Worm (Caenorhabditis elegans): Measurements from ENCODE around the gene R08A2.5.
"Not testable (repeated sequence)": the region's sequence is repeated elsewhere in the genome, so short reads cannot be mapped to it uniquely, and the experiment has no call there.

Gene R08A2.5

ce11 chrV:14750357-14750756 lies 37.9 kb downstream of the R08A2.5 start, which contains the start of gene nspa-10:
TSS of gene nspa-10 (minus strand) at chrV:14750457.
- TF ChIP-seq nhr-76 (tag; optimal IDR thresholded peaks at IDR 0.05); ztf-4 (tag; optimal IDR thresholded peaks at IDR 0.05); nhr-43 (tag; optimal IDR thresholded peaks at IDR 0.05; ENCODE audit: poor library complexity, severe bottlenecking): not testable (repeated sequence)

ce11 chrV:14762563-14762962 lies 50.1 kb downstream of the R08A2.5 start:
- TF ChIP-seq ztf-4 (tag; optimal IDR thresholded peaks at IDR 0.05): no peak
- no peak for TF ChIP-seq nhr-12 (tag; optimal IDR thresholded peaks at IDR 0.05)
- TF ChIP-seq egl-27 (tag; optimal IDR thresholded peaks at IDR 0.05): no peak
- no peak for TF ChIP-seq unc-62 (GFP tag; optimal IDR thresholded peaks at IDR 0.05)
- no peak for TF ChIP-seq nhr-23 (tag; optimal IDR thresholded peaks at IDR 0.05)

- TF ChIP-seq ceh-9 (tag; optimal IDR thresholded peaks at IDR 0.05) (no peak), sea-2 (GFP tag; optimal IDR thresholded peaks at IDR 0.05) (no peak), elt-3 (tag; optimal IDR thresholded peaks at IDR 0.05) (no peak), ceh-16 (tag; optimal IDR thresholded peaks at IDR 0.05) (no peak), skn-1 (tag; optimal IDR thresholded peaks at IDR 0.05) (no peak), aly-2 (tag; optimal IDR thresholded peaks at IDR 0.05) (no peak), pqm-1 (tag; optimal IDR thresholded peaks at IDR 0.05) (no peak), mdl-1 (tag; optimal IDR thresholded peaks at IDR 0.05) (no peak), nfya-1 (tag; optimal IDR thresholded peaks at IDR 0.05; ENCODE audit: insufficient read depth) (no peak), ztf-11 (tag; optimal IDR thresholded peaks at IDR 0.05) (no peak), elt-2 (tag; optimal IDR thresholded peaks at IDR 0.05) (no peak), nhr-77 (tag; optimal IDR thresholded peaks at IDR 0.05) (no peak), ama-1 (optimal IDR thresholded peaks at IDR 0.05) (no peak), daf-12 (tag; optimal IDR thresholded peaks at IDR 0.05) (no peak), fos-1 (tag; optimal IDR thresholded peaks at IDR 0.05) (no peak), nhr-43 (tag; optimal IDR thresholded peaks at IDR 0.05; ENCODE audit: poor library complexity, severe bottlenecking) (no peak), ceh-82 (tag; optimal IDR thresholded peaks at IDR 0.05) (no peak), fkh-10 (GFP tag; optimal IDR thresholded peaks at IDR 0.05) (no peak), ZK546.5 (tag; optimal IDR thresholded peaks at IDR 0.05) (no peak), lin-15B (tag; optimal IDR thresholded peaks at IDR 0.05) (no peak)
These were observed 51.2 kb downstream of the R08A2.5 start for ce11 chrV:14763582-14763981.
